Worm (Caenorhabditis elegans) whole organism, L1 larva: Measurements from ENCODE around the gene spp-28.

Experiments used
- C04F5.9 ChIP-seq: sonication (generic microtip); optimal IDR thresholded peaks from 2 replicates; lab custom pipeline; 2016; ENCODE audit warnings: missing genetic modification characterization, missing compliant biosample characterization
- C34B4.2 ChIP-seq: sonication (generic microtip); optimal IDR thresholded peaks from 2 replicates; lab custom pipeline; 2017; ENCODE audit warnings: mild to moderate bottlenecking, missing genetic modification characterization, missing compliant biosample characterization
- Y116A8C.19 ChIP-seq: sonication (generic microtip); optimal IDR thresholded peaks from 2 replicates; lab custom pipeline; 2016; ENCODE audit warnings: missing compliant biosample characterization, missing genetic modification characterization, borderline replicate concordance
- alr-1 ChIP-seq: fragments of 200-800 bp; sonication (Bioruptor generic); optimal IDR thresholded peaks from 2 replicates; lab custom pipeline; 2018; ENCODE audit warnings: borderline replicate concordance, mild to moderate bottlenecking, missing genetic modification characterization, missing compliant biosample characterization
- aly-2 ChIP-seq: fragments of 150-350 bp; optimal IDR thresholded peaks from 2 replicates; lab custom pipeline; 2014; ENCODE audit warnings: missing biosample characterization, missing genetic modification characterization
- ama-1 ChIP-seq: fragments of 150-350 bp; optimal IDR thresholded peaks from 2 replicates; lab custom pipeline; 2014
- blmp-1 ChIP-seq: fragments of 150-350 bp; optimal IDR thresholded peaks from 2 replicates; lab custom pipeline; 2014; ENCODE audit warnings: missing biosample characterization, missing genetic modification characterization
- ceh-8 ChIP-seq: fragments of 200-800 bp; sonication (Bioruptor generic); optimal IDR thresholded peaks from 2 replicates; lab custom pipeline; 2018; ENCODE audit warnings: mild to moderate bottlenecking, missing genetic modification characterization, moderate library complexity, missing compliant biosample characterization
- ceh-90 ChIP-seq: sonication (generic microtip); optimal IDR thresholded peaks from 2 replicates; lab custom pipeline; 2016; ENCODE audit warnings: missing genetic modification characterization, missing compliant biosample characterization
- ces-1 ChIP-seq: fragments of 150-350 bp; optimal IDR thresholded peaks from 2 replicates; lab custom pipeline; 2014; ENCODE audit warnings: missing biosample characterization, missing genetic modification reagents, missing genetic modification characterization
- egl-13 ChIP-seq: sonication (generic microtip); optimal IDR thresholded peaks from 2 replicates; lab custom pipeline; 2016; ENCODE audit warnings: missing genotype, missing genetic modification reagents, missing genetic modification characterization, missing compliant biosample characterization
- egl-27 ChIP-seq, 2 experiments: fragments of 150-350 bp in 1 of 2; sonication (generic microtip); optimal IDR thresholded peaks; 3 replicates each; lab custom pipeline; 2017 to 2018; ENCODE audit warnings: missing biosample characterization in 2 of 2, missing genetic modification characterization in 2 of 2, missing genetic modification reagents in 2 of 2
- fkh-4 ChIP-seq: sonication (generic microtip); optimal IDR thresholded peaks from 2 replicates; lab custom pipeline; 2016; ENCODE audit warnings: missing compliant biosample characterization, missing genetic modification characterization, borderline replicate concordance
- fkh-8 ChIP-seq: sonication (generic microtip); optimal IDR thresholded peaks from 2 replicates; lab custom pipeline; 2016; ENCODE audit warnings: mild to moderate bottlenecking, missing genetic modification characterization, missing compliant biosample characterization
- fos-1 ChIP-seq: fragments of 150-350 bp; optimal IDR thresholded peaks from 2 replicates; lab custom pipeline; 2014; ENCODE audit warnings: missing biosample characterization, missing genetic modification characterization
- hlh-17 ChIP-seq: fragments of 200-800 bp; sonication (Bioruptor generic); optimal IDR thresholded peaks from 2 replicates; lab custom pipeline; 2018; ENCODE audit warnings: missing genetic modification characterization, mild to moderate bottlenecking, missing compliant biosample characterization, moderate library complexity, borderline replicate concordance
- hlh-4 ChIP-seq: sonication (generic microtip); optimal IDR thresholded peaks from 2 replicates; lab custom pipeline; 2016; ENCODE audit warnings: mild to moderate bottlenecking, missing genetic modification characterization, missing compliant biosample characterization
- isw-1 ChIP-seq: fragments of 200-800 bp; sonication (Bioruptor generic); IDR thresholded peaks from 2 replicates; pipeline ENCODE4 v1.3.6; 2022; ENCODE audit warnings: missing genetic modification characterization, missing compliant biosample characterization
- jun-1 ChIP-seq: fragments of 150-350 bp; optimal IDR thresholded peaks from 2 replicates; lab custom pipeline; 2014; ENCODE audit warnings: missing biosample characterization, missing genetic modification reagents, missing genetic modification characterization
- lin-35 ChIP-seq, 2 experiments: fragments of 150-350 bp; optimal IDR thresholded peaks; 2 replicates each; lab custom pipeline; 2014; ENCODE audit warnings: missing biosample characterization in 2 of 2, missing genetic modification characterization in 2 of 2, missing genetic modification reagents in 2 of 2
- lin-39 ChIP-seq: fragments of 150-350 bp; optimal IDR thresholded peaks from 2 replicates; lab custom pipeline; 2014; ENCODE audit warnings: missing biosample characterization, missing genetic modification reagents, missing genetic modification characterization
- lir-3 ChIP-seq: sonication (generic microtip); optimal IDR thresholded peaks from 2 replicates; lab custom pipeline; 2016; ENCODE audit warnings: mild to moderate bottlenecking, missing genetic modification characterization, moderate library complexity, missing compliant biosample characterization; ENCODE audit not compliant: poor library complexity
- mab-9 ChIP-seq: fragments of 200-800 bp; sonication (Bioruptor generic); IDR thresholded peaks from 2 replicates; pipeline ENCODE4 v1.3.6; 2022; ENCODE audit warnings: missing genetic modification reagents, missing genetic modification characterization, missing compliant biosample characterization
- mep-1 ChIP-seq: fragments of 150-350 bp; optimal IDR thresholded peaks from 2 replicates; lab custom pipeline; 2014; ENCODE audit warnings: missing biosample characterization, missing genetic modification characterization
- nhr-237 ChIP-seq: fragments of 150-350 bp; optimal IDR thresholded peaks from 2 replicates; lab custom pipeline; 2014; ENCODE audit warnings: missing biosample characterization, missing genetic modification characterization
- nhr-28 ChIP-seq: fragments of 150-350 bp; optimal IDR thresholded peaks from 2 replicates; lab custom pipeline; 2014; ENCODE audit warnings: missing biosample characterization, missing genetic modification characterization
- nhr-47 ChIP-seq: sonication (generic microtip); optimal IDR thresholded peaks from 2 replicates; lab custom pipeline; 2016; ENCODE audit warnings: mild to moderate bottlenecking, missing genetic modification characterization, moderate library complexity, missing compliant biosample characterization
- nhr-71 ChIP-seq: sonication (generic microtip); optimal IDR thresholded peaks from 2 replicates; lab custom pipeline; 2016; ENCODE audit warnings: mild to moderate bottlenecking, missing genetic modification characterization, moderate library complexity, missing compliant biosample characterization
- nhr-76 ChIP-seq: sonication (generic microtip); optimal IDR thresholded peaks from 2 replicates; lab custom pipeline; 2017; ENCODE audit warnings: missing biosample characterization, missing genetic modification characterization
- nhr-77 ChIP-seq: fragments of 150-350 bp; optimal IDR thresholded peaks from 2 replicates; lab custom pipeline; 2014; ENCODE audit warnings: missing biosample characterization, missing genetic modification characterization
- nhr-85 ChIP-seq: sonication (generic microtip); peaks from one replicate; lab custom pipeline; 2016; ENCODE audit warnings: missing genetic modification characterization, inconsistent platforms, missing compliant biosample characterization
- nhr-90 ChIP-seq: sonication (generic microtip); optimal IDR thresholded peaks from 2 replicates; lab custom pipeline; 2016; ENCODE audit warnings: mild to moderate bottlenecking, missing genetic modification characterization, missing compliant biosample characterization; ENCODE audit not compliant: poor library complexity
- pag-3 ChIP-seq: sonication (generic microtip); optimal IDR thresholded peaks from 2 replicates; lab custom pipeline; 2017; ENCODE audit warnings: missing genetic modification characterization, mild to moderate bottlenecking, missing compliant biosample characterization, antibody characterized with exemption, borderline replicate concordance; ENCODE audit not compliant: insufficient read depth
- pax-3 ChIP-seq: fragments of 200-800 bp; sonication (Bioruptor generic); optimal IDR thresholded peaks from 2 replicates; lab custom pipeline; 2018; ENCODE audit warnings: mild to moderate bottlenecking, missing genetic modification characterization, moderate library complexity, missing compliant biosample characterization
- pqm-1 ChIP-seq: sonication (generic microtip); optimal IDR thresholded peaks from 3 replicates; lab custom pipeline; 2017; ENCODE audit warnings: missing biosample characterization, missing genetic modification characterization
- rnt-1 ChIP-seq: sonication (generic microtip); optimal IDR thresholded peaks from 2 replicates; lab custom pipeline; 2016; ENCODE audit warnings: mild to moderate bottlenecking, missing genetic modification characterization, moderate library complexity, missing compliant biosample characterization
- sox-4 ChIP-seq: sonication (generic microtip); optimal IDR thresholded peaks from 2 replicates; lab custom pipeline; 2016; ENCODE audit warnings: missing genetic modification characterization, missing compliant biosample characterization
- swsn-7 ChIP-seq: sonication (generic microtip); optimal IDR thresholded peaks from 2 replicates; lab custom pipeline; 2016; ENCODE audit warnings: missing genetic modification characterization, missing compliant biosample characterization
- unc-130 ChIP-seq: fragments of 150-350 bp; optimal IDR thresholded peaks from 2 replicates; lab custom pipeline; 2017; ENCODE audit warnings: missing biosample characterization, missing genetic modification characterization, inconsistent platforms
- unc-62 ChIP-seq: fragments of 150-350 bp; optimal IDR thresholded peaks from 2 replicates; lab custom pipeline; 2014; ENCODE audit warnings: missing biosample characterization, missing genetic modification reagents, missing genetic modification characterization
- unc-98 ChIP-seq: fragments of 200-800 bp; sonication (Bioruptor generic); IDR thresholded peaks from 2 replicates; pipeline ENCODE4 v1.3.6; 2022; ENCODE audit warnings: missing genetic modification characterization, missing compliant biosample characterization
- ztf-11 ChIP-seq, 2 experiments: sonication (generic microtip); optimal IDR thresholded peaks; 2 replicates each; lab custom pipeline; 2016 to 2017; ENCODE audit warnings: missing genetic modification characterization in 2 of 2, missing biosample characterization in 1 of 2, missing compliant biosample characterization in 1 of 2
- ztf-4 ChIP-seq: fragments of 150-350 bp; optimal IDR thresholded peaks from 2 replicates; lab custom pipeline; 2014; ENCODE audit warnings: missing biosample characterization, missing genetic modification characterization

Gene spp-28

ce11 chrIII:4195306-4196008 is 5.3 kb upstream of the spp-28 start (continued):
- TF ChIP-seq alr-1 (tag; lab: Kevin White, UChicago) (no peak), unc-62 (GFP tag; lab: Kevin White, UChicago) (no peak), nhr-90 (tag; lab: Kevin White, UChicago) (peak; percentile 63), nhr-85 (tag; lab: Kevin White, UChicago) (peak; percentile 80), nhr-71 (tag; lab: Kevin White, UChicago) (peak; percentile 83), ama-1 (peak; percentile 95), blmp-1 (peak; percentile 77), aly-2 (peak; percentile 94), unc-130 (peak; percentile 13), jun-1 (tag; lab: Kevin White, UChicago) (no peak), swsn-7 (tag; lab: Kevin White, UChicago) (peak; percentile 21), fkh-8 (tag; lab: Kevin White, UChicago) (no peak), ces-1 (GFP tag; lab: Kevin White, UChicago) (no peak), lin-39 (tag; lab: Kevin White, UChicago) (no peak), pax-3 (tag; lab: Kevin White, UChicago) (peak; percentile 45)

DNA sequence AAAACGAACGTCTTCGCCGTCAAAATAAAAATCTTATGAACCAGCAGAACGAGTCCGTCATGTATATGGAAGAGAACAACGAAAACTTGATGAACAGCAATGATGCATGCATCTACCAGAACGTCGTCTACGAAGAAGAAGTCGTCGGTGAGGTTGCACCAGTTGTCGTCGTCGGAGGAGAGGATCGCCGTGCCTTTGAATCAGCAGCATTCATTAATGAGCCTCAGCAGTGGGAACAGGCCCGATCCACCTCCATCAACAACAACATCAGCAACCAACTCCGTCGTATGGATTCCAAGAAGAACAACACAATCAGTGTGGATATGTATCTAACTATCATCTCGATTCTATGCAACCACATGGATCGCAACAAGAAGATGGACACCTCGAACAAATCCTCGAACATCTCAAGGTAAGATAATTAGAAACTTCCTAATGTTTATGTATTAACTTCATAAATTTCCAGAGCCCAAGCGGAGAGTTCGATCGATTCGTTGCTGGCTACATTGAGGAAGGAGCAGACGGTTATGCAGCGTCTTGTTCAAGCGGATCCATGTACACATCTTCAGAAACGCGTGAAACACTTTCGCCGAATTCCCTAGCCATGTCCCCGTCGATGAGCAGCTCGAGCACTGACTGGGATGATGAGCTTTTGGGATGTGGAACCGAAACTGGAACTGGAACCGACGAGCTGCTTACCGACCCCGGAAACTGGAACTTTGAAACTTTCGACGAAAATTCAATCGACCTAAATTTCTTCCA is 4.4 kb upstream of the spp-28 start:
- TF ChIP-seq ztf-4 (tag; lab: Kevin White, UChicago) (peak; percentile 34), rnt-1 (tag; lab: Kevin White, UChicago) (peak; percentile 14), fkh-8 (tag; lab: Kevin White, UChicago) (no peak), nhr-85 (tag; lab: Kevin White, UChicago) (peak; percentile 72), blmp-1 (no peak), mab-9 (0 out of 2 replicates have a peak, but pooled peaks have one; percentile 1)
- TF ChIP-seq, all 84 proteins: peak for 4

- TF ChIP-seq fkh-8 (tag; lab: Kevin White, UChicago) (peak; percentile 97), mep-1 (tag; lab: Kevin White, UChicago) (peak; percentile 91), ztf-11 (tag; optimal IDR thresholded peaks at IDR 0.05; lab: Kevin White, UChicago) (peak in 1 of 2 experiments; percentile 31), rnt-1 (tag; lab: Kevin White, UChicago) (peak; percentile 89), lir-3 (tag; lab: Kevin White, UChicago) (peak; percentile 59), hlh-4 (tag; lab: Kevin White, UChicago) (no peak), hlh-17 (no peak), unc-98 (GFP tag; lab: Robert Waterston, UW) (0 out of 2 replicates have a peak, but pooled peaks have one; percentile 31), nhr-47 (tag; lab: Kevin White, UChicago) (peak; percentile 88), pag-3 (tag; lab: Kevin White, UChicago) (no peak), nhr-85 (tag; lab: Kevin White, UChicago) (peak; percentile 73), mab-9 (no peak), C04F5.9 (tag; lab: Kevin White, UChicago) (no peak), nhr-237 (tag; lab: Kevin White, UChicago) (peak; percentile 85), nhr-28 (tag; lab: Kevin White, UChicago) (no peak), Y116A8C.19 (no peak), blmp-1 (peak; percentile 82), lin-35 (GFP tag; optimal IDR thresholded peaks at IDR 0.05; lab: Kevin White, UChicago) (peak; percentile 80 to 87), fos-1 (tag; lab: Kevin White, UChicago) (peak; percentile 94), egl-27 (tag; optimal IDR thresholded peaks at IDR 0.05; lab: Kevin White, UChicago) (peak in 1 of 2 experiments; percentile 65), swsn-7 (tag; lab: Kevin White, UChicago) (peak; percentile 78), lin-39 (tag; lab: Kevin White, UChicago) (no peak), nhr-76 (tag; lab: Kevin White, UChicago) (no peak), pqm-1 (tag; lab: Kevin White, UChicago) (peak; percentile 79), fkh-4 (no peak), ceh-90 (tag; lab: Kevin White, UChicago) (no peak), isw-1 (GFP tag; lab: Robert Waterston, UW) (peak; percentile 79), egl-13 (peak; percentile 68), alr-1 (tag; lab: Kevin White, UChicago) (no peak), C34B4.2 (tag; lab: Kevin White, UChicago) (no peak), sox-4 (tag; lab: Kevin White, UChicago) (no peak), nhr-90 (tag; lab: Kevin White, UChicago) (peak; percentile 80), ceh-8 (GFP tag; lab: Kevin White, UChicago) (peak; percentile 30), nhr-77 (peak; percentile 84), pax-3 (tag; lab: Kevin White, UChicago) (peak; percentile 85)
These were observed 3.5 kb upstream of the spp-28 start, which contains the start of gene xbp-1 for ce11 chrIII:4193659-4194103. TSS of gene xbp-1 (plus strand) at chrIII:4193809.
